Fruit fly (Drosophila melanogaster): ENCODE data around the gene Cow.

DNA sequence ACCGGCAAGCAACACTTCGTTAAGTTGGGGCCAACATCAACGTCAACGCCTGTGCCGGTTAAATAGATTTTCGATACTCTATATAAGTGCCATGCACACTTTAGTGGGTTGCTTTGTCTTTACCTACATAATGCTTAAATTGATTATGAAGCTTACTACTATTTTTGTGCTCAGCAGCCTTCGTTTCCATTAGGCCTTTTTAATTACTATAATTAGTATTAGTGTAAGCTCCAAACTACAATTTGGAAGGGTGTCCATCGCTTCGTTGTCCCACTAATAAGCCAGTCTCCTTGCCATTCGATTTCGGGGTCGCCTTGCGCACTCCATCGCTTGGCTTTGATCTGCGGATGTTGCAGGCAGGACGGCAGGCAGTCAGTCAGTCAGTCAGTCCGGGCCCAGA, 35.1 kb upstream of the Cow start:
- TF ChIP-seq CG9948 (tag; optimal IDR thresholded peaks at IDR 0.05) (peak; percentile 82), CG4496 (GFP tag; IDR thresholded peaks at IDR 0.05) (peak; percentile 49; the same call in 1 of the 3 replicates), CG17806 (tag; optimal IDR thresholded peaks at IDR 0.05) (peak; percentile 87), Snoo (tag; optimal IDR thresholded peaks at IDR 0.05) (peak; percentile 68), CG12605 (GFP tag; IDR thresholded peaks at IDR 0.05) (no peak), CG32121 (GFP tag; IDR thresholded peaks at IDR 0.05) (no peak), EcR (GFP tag; optimal IDR thresholded peaks at IDR 0.05) (no peak), Pif1B (GFP tag; optimal IDR thresholded peaks at IDR 0.05) (peak; percentile 39), fd96Ca (GFP tag; IDR thresholded peaks at IDR 0.05) (peak; percentile 54; the same call in 2 of the 3 replicates), D1 (tag; optimal IDR thresholded peaks at IDR 0.05) (peak; percentile 27), CG13204 (GFP tag; optimal IDR thresholded peaks at IDR 0.05) (peak; percentile 19), gl (tag; optimal IDR thresholded peaks at IDR 0.05) (peak; percentile 70)

Data from whole organism, pupa.